Worm (Caenorhabditis elegans) whole organism, young adult: ENCODE measurements around the gene F41G3.20.

Experiments used
- B0019.2 ChIP-seq: fragments of 200-800 bp; sonication (Bioruptor generic); conservative IDR thresholded peaks from 2 replicates; pipeline ENCODE4 v1.3.6; 2022; ENCODE audit warnings: missing genetic modification reagents, missing genetic modification characterization, missing compliant biosample characterization
- B0035.1 ChIP-seq: sonication (generic microtip); optimal IDR thresholded peaks from 2 replicates; lab custom pipeline; 2016; ENCODE audit warnings: missing genetic modification characterization, mild to moderate bottlenecking, missing compliant biosample characterization, missing genotype, missing genetic modification reagents
- F37B4.10 ChIP-seq: fragments of 200-800 bp; sonication (Bioruptor generic); IDR thresholded peaks from 2 replicates; pipeline ENCODE4 v1.3.6; 2022; ENCODE audit warnings: missing genetic modification characterization, missing compliant biosample characterization
- T26A5.8 ChIP-seq: sonication (generic microtip); optimal IDR thresholded peaks from 2 replicates; lab custom pipeline; 2016; ENCODE audit warnings: missing genetic modification characterization, missing compliant biosample characterization
- akir-1 ChIP-seq: fragments of 200-800 bp; sonication (Bioruptor generic); optimal IDR thresholded peaks from 2 replicates; lab custom pipeline; 2018; ENCODE audit warnings: mild to moderate bottlenecking, missing genetic modification characterization, moderate library complexity, missing compliant biosample characterization
- attf-6 ChIP-seq: fragments of 200-800 bp; sonication (Bioruptor generic); IDR thresholded peaks from 2 replicates; pipeline ENCODE4 v1.3.6; 2022; ENCODE audit warnings: missing genetic modification reagents, missing genetic modification characterization, missing compliant biosample characterization
- chd-7 ChIP-seq: sonication (generic microtip); optimal IDR thresholded peaks from 2 replicates; lab custom pipeline; 2016; ENCODE audit warnings: mild to moderate bottlenecking, missing genetic modification characterization, moderate library complexity, missing compliant biosample characterization
- efl-1 ChIP-seq: fragments of 150-350 bp; optimal IDR thresholded peaks from 2 replicates; lab custom pipeline; 2014; ENCODE audit warnings: missing biosample characterization, missing genetic modification reagents, missing genetic modification characterization
- egl-44 ChIP-seq: fragments of 200-800 bp; sonication (Bioruptor generic); IDR thresholded peaks from 2 replicates; pipeline ENCODE4 v1.3.6; 2022; ENCODE audit warnings: missing genetic modification reagents, missing genetic modification characterization, missing compliant biosample characterization
- hlh-12 ChIP-seq: sonication (generic microtip); optimal IDR thresholded peaks from 2 replicates; lab custom pipeline; 2016; ENCODE audit warnings: missing genetic modification characterization, missing compliant biosample characterization
- hrde-1 ChIP-seq: sonication (generic microtip); optimal IDR thresholded peaks from 2 replicates; lab custom pipeline; 2016; ENCODE audit warnings: missing genetic modification characterization, mild to moderate bottlenecking, missing compliant biosample characterization, moderate library complexity, missing genotype, missing genetic modification reagents, borderline replicate concordance
- hsf-1 ChIP-seq: fragments of 200-800 bp; sonication (Bioruptor generic); IDR thresholded peaks from 2 replicates; pipeline ENCODE4 v1.3.6; 2022; ENCODE audit warnings: missing genetic modification reagents, missing genetic modification characterization, missing compliant biosample characterization
- lag-1 ChIP-seq: fragments of 200-800 bp; sonication (Bioruptor generic); IDR thresholded peaks from 2 replicates; pipeline ENCODE4 v1.3.6; 2022; ENCODE audit warnings: missing genetic modification reagents, missing genetic modification characterization, missing compliant biosample characterization
- lin-26 ChIP-seq: fragments of 200-800 bp; sonication (Bioruptor generic); IDR thresholded peaks from 2 replicates; pipeline ENCODE4 v1.3.6; 2022; ENCODE audit warnings: missing genetic modification reagents, missing genetic modification characterization, missing compliant biosample characterization
- lin-40 ChIP-seq: sonication (generic microtip); optimal IDR thresholded peaks from 2 replicates; lab custom pipeline; 2016; ENCODE audit warnings: missing genetic modification characterization, mild to moderate bottlenecking, missing compliant biosample characterization, missing genotype, missing genetic modification reagents
- lin-54 ChIP-seq: fragments of 200-800 bp; sonication (Bioruptor generic); optimal IDR thresholded peaks from 2 replicates; lab custom pipeline; 2018; ENCODE audit warnings: mild to moderate bottlenecking, missing genetic modification characterization, missing compliant biosample characterization
- lsy-27 ChIP-seq: sonication (generic microtip); optimal IDR thresholded peaks from 2 replicates; lab custom pipeline; 2017; ENCODE audit warnings: missing genetic modification characterization, mild to moderate bottlenecking, missing compliant biosample characterization, antibody characterized with exemption, missing genotype, borderline replicate concordance; ENCODE audit not compliant: insufficient read depth
- madf-3 ChIP-seq: fragments of 200-800 bp; sonication (Bioruptor generic); IDR thresholded peaks from 2 replicates; pipeline ENCODE4 v1.3.6; 2022; ENCODE audit warnings: missing genetic modification reagents, missing genetic modification characterization, missing compliant biosample characterization
- madf-6 ChIP-seq: fragments of 200-800 bp; sonication (Bioruptor generic); IDR thresholded peaks from 2 replicates; pipeline ENCODE4 v1.3.6; 2022; ENCODE audit warnings: missing genetic modification reagents, missing genetic modification characterization, missing compliant biosample characterization
- nhr-27 ChIP-seq: fragments of 200-800 bp; sonication (Bioruptor generic); optimal IDR thresholded peaks from 2 replicates; lab custom pipeline; 2018; ENCODE audit warnings: mild to moderate bottlenecking, missing genetic modification characterization, moderate library complexity, missing compliant biosample characterization
- nhr-80 ChIP-seq: sonication (generic microtip); optimal IDR thresholded peaks from 2 replicates; lab custom pipeline; 2016; ENCODE audit warnings: missing genetic modification characterization, missing compliant biosample characterization
- pbrm-1 ChIP-seq: fragments of 200-800 bp; sonication (Bioruptor generic); IDR thresholded peaks from 2 replicates; pipeline ENCODE4 v1.3.6; 2022; ENCODE audit warnings: missing genetic modification reagents, missing genetic modification characterization, missing compliant biosample characterization
- rec-8 ChIP-seq, 2 experiments: sonication (generic microtip); optimal IDR thresholded peaks; 2 replicates each; lab custom pipeline; 2016; ENCODE audit warnings: mild to moderate bottlenecking in 2 of 2, missing genetic modification characterization in 2 of 2, missing genetic modification reagents in 2 of 2, missing genotype in 2 of 2, missing biosample characterization in 1 of 2, missing compliant biosample characterization in 1 of 2, moderate library complexity in 1 of 2
- repo-1 ChIP-seq: sonication (generic microtip); optimal IDR thresholded peaks from 2 replicates; lab custom pipeline; 2017; ENCODE audit warnings: mild to moderate bottlenecking, missing genetic modification characterization, missing compliant biosample characterization
- sdz-38 ChIP-seq: sonication (generic microtip); optimal IDR thresholded peaks from 2 replicates; lab custom pipeline; 2016; ENCODE audit warnings: missing genotype, missing genetic modification characterization, missing compliant biosample characterization
- sea-2 ChIP-seq: fragments of 200-800 bp; sonication (Bioruptor generic); IDR thresholded peaks from 2 replicates; pipeline ENCODE4 v1.3.6; 2022; ENCODE audit warnings: missing genetic modification characterization, missing compliant biosample characterization
- snpc-1.1 ChIP-seq: sonication (generic microtip); optimal IDR thresholded peaks from 2 replicates; lab custom pipeline; 2017; ENCODE audit warnings: missing genetic modification characterization, mild to moderate bottlenecking, missing compliant biosample characterization, antibody characterized with exemption, moderate library complexity, missing genotype, missing genetic modification reagents; ENCODE audit not compliant: insufficient read depth
- snpc-4 ChIP-seq, 5 experiments: fragments of 150-350 bp in 1 of 5; sonication (generic microtip) in 4 of 5; optimal IDR thresholded peaks; 2 replicates each; lab custom pipeline; 2014 to 2018; ENCODE audit warnings: missing genetic modification characterization in 5 of 5, missing biosample characterization in 3 of 5, antibody characterized with exemption in 2 of 5, mild to moderate bottlenecking in 2 of 5, missing compliant biosample characterization in 2 of 5, missing genotype in 2 of 5, moderate library complexity in 2 of 5, missing genetic modification reagents in 1 of 5
- tbx-9 ChIP-seq: sonication (generic microtip); optimal IDR thresholded peaks from 2 replicates; lab custom pipeline; 2016; ENCODE audit warnings: borderline replicate concordance, missing genetic modification characterization, inconsistent platforms, missing compliant biosample characterization
- ztf-18 ChIP-seq: sonication (generic microtip); optimal IDR thresholded peaks from 2 replicates; lab custom pipeline; 2016; ENCODE audit warnings: missing genotype, mild to moderate bottlenecking, missing genetic modification characterization, missing compliant biosample characterization
- ztf-26 ChIP-seq: sonication (generic microtip); optimal IDR thresholded peaks from 2 replicates; lab custom pipeline; 2017; ENCODE audit warnings: missing genetic modification characterization, missing compliant biosample characterization

F41G3.20 gene

ce11 chrII:6715853-6716252 is 35.0 kb downstream of the F41G3.20 start:
- no peak for TF ChIP-seq B0019.2 (GFP tag; lab: Robert Waterston, UW)
- no peak for TF ChIP-seq snpc-4 (GFP tag; optimal IDR thresholded peaks at IDR 0.05; lab: Kevin White, UChicago)
- no peak for TF ChIP-seq snpc-4 (tag; optimal IDR thresholded peaks at IDR 0.05; lab: Kevin White, UChicago)
- TF ChIP-seq lsy-27 (tag; lab: Kevin White, UChicago) = no peak
- TF ChIP-seq T26A5.8 = no peak
- no peak for TF ChIP-seq efl-1 (GFP tag; lab: Kevin White, UChicago)
- TF ChIP-seq lin-40 = no peak
- no peak for TF ChIP-seq sea-2 (GFP tag; lab: Robert Waterston, UW)
- TF ChIP-seq madf-6 (GFP tag; lab: Robert Waterston, UW) = no peak
- no peak for TF ChIP-seq snpc-1.1
- TF ChIP-seq B0035.1 (tag; lab: Kevin White, UChicago) = no peak
- TF ChIP-seq attf-6 = no peak
- no peak for TF ChIP-seq madf-3
- no peak for TF ChIP-seq nhr-80 (tag; lab: Kevin White, UChicago)
- TF ChIP-seq ztf-26 = no peak
- TF ChIP-seq lag-1 (GFP tag; lab: Robert Waterston, UW) = no peak
- no peak for TF ChIP-seq hlh-12 (tag; lab: Kevin White, UChicago)
- TF ChIP-seq lin-26 = no peak
- TF ChIP-seq, all 124 proteins: peak for 0

ce11 chrII:6713832-6714342 is 36.9 kb downstream of the F41G3.20 start, which contains the start of gene dpy-2:
Gene dpy-2, plus strand, starts transcription at chrII:6714292.
- no peak for TF ChIP-seq ztf-26
- no peak for TF ChIP-seq hrde-1
- TF ChIP-seq chd-7 (tag; lab: Kevin White, UChicago) = no peak

DNA sequence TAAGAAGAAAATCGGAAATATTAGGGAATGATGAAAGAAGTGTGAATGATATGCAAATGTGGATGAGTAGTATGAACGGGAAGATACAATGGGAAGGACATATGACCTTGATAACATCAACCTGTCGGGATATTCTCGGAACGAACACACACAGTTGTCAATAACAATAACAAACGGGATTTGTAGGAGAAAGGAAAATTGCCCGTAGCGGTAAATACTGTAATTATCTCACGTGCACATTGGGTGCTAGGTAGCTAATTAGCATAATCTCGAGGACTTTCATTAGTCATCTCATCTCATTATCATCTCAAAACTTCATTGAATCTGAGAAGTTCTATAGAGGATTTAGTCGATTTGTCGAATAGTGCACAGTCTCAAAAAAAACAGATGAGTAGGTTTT is 37.8 kb downstream of the F41G3.20 start:
- no peak for TF ChIP-seq sdz-38 (tag; lab: Kevin White, UChicago)
- no peak for TF ChIP-seq lin-54

DNA sequence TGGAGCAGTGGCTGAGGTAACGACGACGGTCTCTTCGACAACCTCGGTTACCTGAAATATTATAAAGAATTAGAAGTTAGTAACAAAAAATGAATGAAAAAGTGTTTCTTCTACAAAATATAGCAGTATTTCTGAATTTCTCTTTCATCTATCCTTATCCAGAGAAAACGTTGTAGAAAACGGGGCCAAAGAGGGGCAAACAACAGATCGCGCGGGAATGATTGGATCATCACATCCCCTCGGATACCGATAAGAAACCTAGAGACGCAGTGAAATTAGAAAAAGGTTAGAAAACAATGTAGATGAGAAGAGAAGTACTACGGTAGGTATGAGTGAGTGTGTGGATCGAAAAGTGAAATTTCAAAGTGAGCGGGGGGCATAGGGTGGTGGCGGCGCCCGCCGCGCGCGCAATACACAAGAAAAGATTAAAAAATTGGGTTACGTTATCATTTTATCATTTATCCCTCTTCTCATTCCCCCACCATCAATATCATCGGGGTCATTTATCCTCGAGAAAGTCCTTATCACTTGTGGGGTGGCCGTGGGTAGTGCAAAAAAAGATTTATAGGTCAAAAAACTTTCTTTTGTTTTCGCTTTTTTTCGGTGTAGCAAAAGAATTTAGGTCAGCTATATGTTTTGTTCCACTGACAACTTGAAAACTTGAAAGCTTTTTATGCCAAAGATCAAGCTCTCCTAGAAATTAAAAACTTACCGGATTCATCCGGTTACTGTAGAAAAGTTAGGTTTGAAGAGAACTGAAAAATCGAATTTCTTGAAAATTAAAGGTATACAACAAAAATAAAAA is 38.5 kb downstream of the F41G3.20 start, which contains the start of the genes dpy-10 and T14B4.19:
dpy-10 (minus strand) TSS at position 51 of the 805 bp plus-strand sequence.
T14B4.19 (minus strand) TSS at position 755 of the 805 bp plus-strand sequence.
- no peak for TF ChIP-seq pbrm-1 (GFP tag; lab: Robert Waterston, UW)
- no peak for TF ChIP-seq repo-1 (tag; lab: Kevin White, UChicago)
- no peak for TF ChIP-seq ztf-18 (tag; lab: Kevin White, UChicago)
- TF ChIP-seq egl-44 (GFP tag; lab: Robert Waterston, UW) = no peak
- TF ChIP-seq F37B4.10 = no peak
- TF ChIP-seq rec-8 (tag; optimal IDR thresholded peaks at IDR 0.05; lab: Kevin White, UChicago) = no peak
- TF ChIP-seq hsf-1 = no peak
- no peak for TF ChIP-seq akir-1 (GFP tag; lab: Kevin White, UChicago)
- TF ChIP-seq tbx-9 (tag; lab: Kevin White, UChicago) = no peak
- TF ChIP-seq nhr-27 (tag; lab: Kevin White, UChicago) = no peak
